Fruit fly (Drosophila melanogaster): ENCODE results near the gene Irbp18.

Irbp18 gene

dm6 chr3L:11071057-11071456, 26.9 kb downstream of the Irbp18 start:
- TF ChIP-seq svp (GFP tag) (no peak), eg (GFP tag; IDR thresholded peaks at IDR 0.05) (no peak), Gug (GFP tag; IDR thresholded peaks at IDR 0.05) (no peak), Ets21C (GFP tag; optimal IDR thresholded peaks at IDR 0.05) (no peak), OdsH (GFP tag; optimal IDR thresholded peaks at IDR 0.05) (no peak), CG4318 (GFP tag; optimal IDR thresholded peaks at IDR 0.05) (no peak), CG9139 (GFP tag; optimal IDR thresholded peaks at IDR 0.05) (no peak), CG6792 (GFP tag; optimal IDR thresholded peaks at IDR 0.05) (no peak), CG8319 (GFP tag; optimal IDR thresholded peaks at IDR 0.05) (no peak), Ets96B (tag; optimal IDR thresholded peaks at IDR 0.05) (no peak), fd85E (GFP tag; optimal IDR thresholded peaks at IDR 0.05) (no peak), achi (GFP tag; optimal IDR thresholded peaks at IDR 0.05) (no peak), CG6808 (GFP tag; optimal IDR thresholded peaks at IDR 0.05) (no peak), Sox14 (GFP tag; optimal IDR thresholded peaks at IDR 0.05) (no peak), Eip78C (GFP tag) (no peak), dac (GFP tag; optimal IDR thresholded peaks at IDR 0.05) (no peak), CG8119 (GFP tag; IDR thresholded peaks at IDR 0.05) (no peak)

DNA sequence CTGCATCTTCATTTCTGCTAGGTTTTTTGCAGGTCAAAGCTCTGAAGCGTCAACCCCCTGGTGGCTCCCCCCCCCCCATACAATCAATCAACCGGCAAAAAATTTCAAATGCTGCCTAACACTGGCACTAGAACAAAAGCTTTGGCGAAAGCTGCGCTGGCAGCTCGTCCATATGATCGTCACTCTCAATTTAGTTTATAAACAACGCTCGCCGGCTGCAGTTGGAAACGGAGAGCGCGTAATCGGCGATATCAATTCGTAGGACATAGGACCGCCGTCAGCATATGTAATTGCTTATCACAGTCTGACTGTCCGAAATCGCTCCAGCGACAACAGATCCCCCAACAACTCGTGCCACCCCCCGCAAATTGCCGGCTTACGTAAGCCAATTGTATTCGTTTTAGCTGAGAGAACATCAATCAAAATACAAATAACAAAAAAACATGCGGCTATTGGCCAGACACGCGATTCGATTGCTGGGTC, 27.6 kb downstream of the Irbp18 start, which contains the start of gene Mocs1:
Gene Mocs1 (plus strand): TSS at position 155 of the 483 bp plus-strand sequence.
- peak; percentile 99 for TF ChIP-seq vri (GFP tag; optimal IDR thresholded peaks at IDR 0.05)
- peak; percentile 39; the same call in 1 of the 3 replicates for TF ChIP-seq CG6163 (GFP tag; IDR thresholded peaks at IDR 0.05)
- no peak for TF ChIP-seq CG16779 (tag; optimal IDR thresholded peaks at IDR 0.05)

DNA sequence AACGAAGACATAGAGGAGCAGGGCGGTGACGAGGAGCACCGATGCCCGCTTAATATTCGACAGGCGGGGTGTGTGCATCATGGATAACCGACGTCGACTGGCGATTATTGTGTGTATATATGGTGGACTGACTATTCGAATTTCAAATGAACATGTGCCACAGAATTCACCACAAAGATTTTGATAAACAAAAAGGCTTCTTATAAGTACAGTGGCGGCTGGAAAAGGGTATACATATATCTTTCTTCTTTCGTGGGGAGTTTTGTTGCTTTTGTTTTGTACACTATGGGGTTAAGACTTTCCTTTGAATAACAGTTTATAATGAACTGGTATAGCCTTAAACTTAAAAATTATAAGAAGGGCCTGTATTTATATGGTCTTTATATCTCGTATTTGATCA, 28.2 kb downstream of the Irbp18 start, which contains the start of gene CG6310:
Gene CG6310 (minus strand): TSS at position 101 of the 400 bp plus-strand sequence.
- 0 out of 3 replicates have a peak, but pooled peaks have one; percentile 8 for TF ChIP-seq eg (GFP tag; IDR thresholded peaks at IDR 0.05)
- TF ChIP-seq esn (GFP tag; optimal IDR thresholded peaks at IDR 0.05) = peak; percentile 0
- no peak for TF ChIP-seq CG10631 (GFP tag; optimal IDR thresholded peaks at IDR 0.05)
- no peak for TF ChIP-seq Sox15 (GFP tag; optimal IDR thresholded peaks at IDR 0.05)
- no peak for TF ChIP-seq Ets96B (tag; optimal IDR thresholded peaks at IDR 0.05)
- no peak for TF ChIP-seq CG11902 (GFP tag; optimal IDR thresholded peaks at IDR 0.05)

DNA sequence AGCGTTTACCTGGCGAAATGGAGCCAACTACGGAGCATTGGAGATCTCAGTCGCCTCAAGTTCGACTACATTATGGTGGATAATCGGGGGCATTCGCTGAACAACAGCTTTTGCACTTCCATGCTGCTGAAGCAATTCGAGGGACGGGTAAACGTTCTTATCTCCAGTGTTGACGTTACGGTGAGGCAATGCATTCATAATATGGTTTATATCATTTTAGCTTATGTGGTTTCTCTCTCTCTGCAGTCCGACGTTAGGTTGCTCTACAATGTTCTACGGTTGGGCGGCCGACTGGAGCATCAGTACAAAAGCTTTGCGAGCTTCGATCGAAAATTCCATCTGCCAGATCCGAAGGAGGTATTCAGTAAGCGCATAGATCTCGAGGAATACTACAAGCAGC, 32.1 kb downstream of the Irbp18 start:
- no peak for TF ChIP-seq Ets96B (tag; optimal IDR thresholded peaks at IDR 0.05)
- TF ChIP-seq CG11762 (GFP tag; optimal IDR thresholded peaks at IDR 0.05; ENCODE audit: insufficient read depth) = no peak
- no peak for TF ChIP-seq topi (GFP tag; optimal IDR thresholded peaks at IDR 0.05)
- TF ChIP-seq CG11902 (GFP tag; optimal IDR thresholded peaks at IDR 0.05) = no peak
- TF ChIP-seq Blimp-1 (GFP tag; optimal IDR thresholded peaks at IDR 0.05) = no peak
- TF ChIP-seq Eip75B (GFP tag; optimal IDR thresholded peaks at IDR 0.05) = no peak
- TF ChIP-seq vri (GFP tag; optimal IDR thresholded peaks at IDR 0.05) = peak; percentile 82
- TF ChIP-seq CG34406 (GFP tag; optimal IDR thresholded peaks at IDR 0.05) = no peak
- TF ChIP-seq Eip78C (GFP tag) = peak; percentile 16
- TF ChIP-seq Sox14 (GFP tag; optimal IDR thresholded peaks at IDR 0.05) = no peak
- no peak for TF ChIP-seq Sox15 (GFP tag; optimal IDR thresholded peaks at IDR 0.05)
- TF ChIP-seq fkh (GFP tag; optimal IDR thresholded peaks at IDR 0.05) = peak; percentile 10
- no peak for TF ChIP-seq esn (GFP tag; optimal IDR thresholded peaks at IDR 0.05)

dm6 chr3L:11064689-11065088, 33.3 kb downstream of the Irbp18 start, which contains the start of the genes CG32075, CG45101 and SuUR:
CG32075 (minus strand) TSS chr3L:11064941.
CG45101 (plus strand) TSS chr3L:11064991.
SuUR (plus strand) TSS chr3L:11064991.
- TF ChIP-seq CG34406 (GFP tag; optimal IDR thresholded peaks at IDR 0.05) (peak; percentile 82), CG8119 (GFP tag; IDR thresholded peaks at IDR 0.05) (peak; percentile 60; the same call in 2 of the 3 replicates), CG11902 (GFP tag; optimal IDR thresholded peaks at IDR 0.05) (peak; percentile 73), CG6792 (GFP tag; optimal IDR thresholded peaks at IDR 0.05) (peak; percentile 80), Eip78C (GFP tag) (peak; percentile 92), CG32006 (GFP tag; optimal IDR thresholded peaks at IDR 0.05) (peak; percentile 82), CG6854 (GFP tag; optimal IDR thresholded peaks at IDR 0.05) (no peak), CG9139 (GFP tag; optimal IDR thresholded peaks at IDR 0.05) (no peak), salr (GFP tag; optimal IDR thresholded peaks at IDR 0.05) (peak; percentile 43 to 59), eg (GFP tag; IDR thresholded peaks at IDR 0.05) (peak; percentile 88; the same call in 2 of the 3 replicates), ss (GFP tag; optimal IDR thresholded peaks at IDR 0.05) (peak; percentile 7 to 67), Met (GFP tag; optimal IDR thresholded peaks at IDR 0.05) (peak; percentile 87), OdsH (GFP tag; optimal IDR thresholded peaks at IDR 0.05) (peak; percentile 89), vri (GFP tag; optimal IDR thresholded peaks at IDR 0.05) (peak; percentile 73), CG6163 (GFP tag; IDR thresholded peaks at IDR 0.05) (peak; percentile 70), pdm3 (GFP tag; optimal IDR thresholded peaks at IDR 0.05) (peak; percentile 90), lz (GFP tag; optimal IDR thresholded peaks at IDR 0.05) (peak; percentile 91), CG10631 (GFP tag; optimal IDR thresholded peaks at IDR 0.05) (peak; percentile 89), CG8632 (GFP tag; optimal IDR thresholded peaks at IDR 0.05) (peak; percentile 73), CG11762 (GFP tag; optimal IDR thresholded peaks at IDR 0.05; ENCODE audit: insufficient read depth) (peak; percentile 66), Smox (GFP tag; optimal IDR thresholded peaks at IDR 0.05) (no peak), Lpt (GFP tag; optimal IDR thresholded peaks at IDR 0.05) (peak; percentile 56), cyc (GFP tag; optimal IDR thresholded peaks at IDR 0.05) (peak; percentile 89), Hr39 (GFP tag; optimal IDR thresholded peaks at IDR 0.05) (peak; percentile 92)

All from whole organism, prepupa.